Worm (Caenorhabditis elegans) whole organism, early embryonic: ENCODE measurements around the gene crn-2.
A peak's percentile ranks its signal among the peaks of the same experiment; 100 is the strongest.

Source experiments
- B0310.2 ChIP-seq: sonication (generic microtip); optimal IDR thresholded peaks from 2 replicates; lab custom pipeline; 2016; ENCODE audit warnings: mild to moderate bottlenecking, missing genetic modification characterization, missing compliant biosample characterization
- F13C5.2 ChIP-seq: sonication (generic microtip); optimal IDR thresholded peaks from 2 replicates; lab custom pipeline; 2017; ENCODE audit warnings: mild to moderate bottlenecking, missing genetic modification characterization, inconsistent platforms, missing compliant biosample characterization
- aly-1 ChIP-seq: sonication (generic microtip); optimal IDR thresholded peaks from 2 replicates; lab custom pipeline; 2016; ENCODE audit warnings: missing genetic modification characterization, missing compliant biosample characterization
- ama-1 ChIP-seq: fragments of 150-350 bp; optimal IDR thresholded peaks from 2 replicates; lab custom pipeline; 2014
- ceh-13 ChIP-seq: fragments of 200-800 bp; sonication (Bioruptor generic); optimal IDR thresholded peaks from 2 replicates; lab custom pipeline; 2018; ENCODE audit warnings: mild to moderate bottlenecking, missing genetic modification characterization, missing compliant biosample characterization
- ceh-36 ChIP-seq: sonication (generic microtip); optimal IDR thresholded peaks from 2 replicates; lab custom pipeline; 2016; ENCODE audit warnings: missing genetic modification characterization, inconsistent platforms, missing compliant biosample characterization
- ets-7 ChIP-seq: sonication (generic microtip); optimal IDR thresholded peaks from 2 replicates; lab custom pipeline; 2016; ENCODE audit warnings: missing genotype, missing genetic modification characterization, missing compliant biosample characterization
- flt-1 ChIP-seq: fragments of 200-800 bp; sonication (Bioruptor generic); IDR thresholded peaks from 2 replicates; pipeline ENCODE4 v1.3.6; 2022; ENCODE audit warnings: missing genetic modification characterization, missing compliant biosample characterization
- hmbx-1 ChIP-seq: sonication (generic microtip); optimal IDR thresholded peaks from 2 replicates; lab custom pipeline; 2016; ENCODE audit warnings: mild to moderate bottlenecking, missing genetic modification characterization, missing compliant biosample characterization
- hmg-4 ChIP-seq: fragments of 200-800 bp; sonication (Bioruptor generic); optimal IDR thresholded peaks from 2 replicates; lab custom pipeline; 2018; ENCODE audit warnings: mild to moderate bottlenecking, missing genetic modification characterization, missing compliant biosample characterization
- hnd-1 ChIP-seq: sonication (generic microtip); optimal IDR thresholded peaks from 2 replicates; lab custom pipeline; 2016; ENCODE audit warnings: missing genetic modification characterization, missing compliant biosample characterization
- pes-1 ChIP-seq: fragments of 200-800 bp; sonication (Bioruptor generic); IDR thresholded peaks from 2 replicates; pipeline ENCODE4 v1.3.6; 2022; ENCODE audit warnings: missing genetic modification reagents, missing genetic modification characterization, missing compliant biosample characterization
- scrt-1 ChIP-seq: fragments of 200-800 bp; sonication (Bioruptor generic); IDR thresholded peaks from 2 replicates; pipeline ENCODE4 v1.3.6; 2022; ENCODE audit warnings: missing genetic modification characterization, missing compliant biosample characterization
- sea-1 ChIP-seq: fragments of 200-800 bp; sonication (Bioruptor generic); conservative IDR thresholded peaks from 2 replicates; pipeline ENCODE4 v1.3.6; 2022; ENCODE audit warnings: missing genetic modification characterization, missing compliant biosample characterization
- tbx-11 ChIP-seq: fragments of 200-800 bp; sonication (Bioruptor generic); IDR thresholded peaks from 2 replicates; pipeline ENCODE4 v1.3.6; 2022; ENCODE audit warnings: missing genetic modification characterization, missing compliant biosample characterization
- tbx-37 ChIP-seq: fragments of 200-800 bp; sonication (Bioruptor generic); conservative IDR thresholded peaks from 2 replicates; pipeline ENCODE4 v1.3.6; 2022; ENCODE audit warnings: missing genetic modification reagents, missing genetic modification characterization, missing compliant biosample characterization
- tra-4 ChIP-seq: sonication (generic microtip); optimal IDR thresholded peaks from 2 replicates; lab custom pipeline; 2017; ENCODE audit warnings: missing genetic modification characterization, missing compliant biosample characterization

Gene crn-2

ce11 chrV:5630792-5631191 lies 36.4 kb downstream of the crn-2 start, which contains the start of gene acy-4:
Gene acy-4, minus strand, starts transcription at chrV:5630892.
- TF ChIP-seq pes-1 (no peak), flt-1 (GFP tag; lab: Robert Waterston, UW) (no peak), tbx-37 (no peak), scrt-1 (GFP tag; lab: Robert Waterston, UW) (no peak), ets-7 (tag; lab: Kevin White, UChicago) (no peak), B0310.2 (tag; lab: Kevin White, UChicago) (no peak), tbx-11 (no peak), sea-1 (GFP tag; lab: Robert Waterston, UW) (no peak), tra-4 (tag; lab: Kevin White, UChicago) (no peak), ama-1 (no peak), hmbx-1 (tag; lab: Kevin White, UChicago) (no peak), aly-1 (tag; lab: Kevin White, UChicago) (no peak), ceh-36 (tag; lab: Kevin White, UChicago) (no peak), ceh-13 (GFP tag; lab: Kevin White, UChicago) (no peak)

- no peak for TF ChIP-seq aly-1 (tag; lab: Kevin White, UChicago)
- TF ChIP-seq tbx-11 = no peak
- no peak for TF ChIP-seq ama-1
- no peak for TF ChIP-seq flt-1 (GFP tag; lab: Robert Waterston, UW)
- TF ChIP-seq pes-1 = no peak
- no peak for TF ChIP-seq hnd-1
- TF ChIP-seq ceh-13 (GFP tag; lab: Kevin White, UChicago) = no peak
These were observed 40.0 kb downstream of the crn-2 start for ce11 chrV:5634445-5634844.

ce11 chrV:5640072-5640471 lies 45.7 kb downstream of the crn-2 start:
- TF ChIP-seq pes-1 = peak; percentile 64

- TF ChIP-seq tbx-37 (no peak), ceh-13 (GFP tag; lab: Kevin White, UChicago) (no peak), F13C5.2 (tag; lab: Kevin White, UChicago) (no peak), flt-1 (GFP tag; lab: Robert Waterston, UW) (no peak), hmg-4 (GFP tag; lab: Kevin White, UChicago) (no peak), ceh-36 (tag; lab: Kevin White, UChicago) (no peak), ets-7 (tag; lab: Kevin White, UChicago) (no peak), B0310.2 (tag; lab: Kevin White, UChicago) (no peak), ama-1 (no peak), hmbx-1 (tag; lab: Kevin White, UChicago) (no peak), aly-1 (tag; lab: Kevin White, UChicago) (no peak), hnd-1 (no peak)
These were observed 49.8 kb downstream of the crn-2 start, which contains the start of gene srx-117 for ce11 chrV:5644171-5644570. Gene srx-117, plus strand, starts transcription at chrV:5644471.
